Worm (Caenorhabditis elegans): ENCODE data around the gene W05B10.4.

Gene W05B10.4

DNA sequence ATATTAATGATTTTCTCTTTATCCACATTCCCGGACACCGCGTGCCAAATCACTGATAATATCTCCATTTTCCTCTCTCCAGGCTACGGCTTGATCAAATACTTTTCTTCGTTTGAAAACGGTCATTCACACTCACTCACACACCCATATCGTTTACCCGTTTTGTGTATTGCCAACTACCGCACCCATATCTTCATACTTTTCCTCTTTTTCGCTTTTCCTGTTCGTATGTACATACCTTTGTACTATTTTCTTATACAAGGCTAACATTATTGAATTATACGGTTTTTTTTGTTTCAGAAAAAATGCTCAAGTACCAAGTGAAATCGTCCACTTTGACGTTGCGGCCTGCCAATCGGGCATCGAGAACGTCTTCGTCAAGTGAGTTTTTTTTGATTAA, at the start of gene W05B10.4:
Gene W05B10.4, plus strand, starts transcription at position 301 of the 400 bp plus-strand sequence.
- no peak for TF ChIP-seq unc-62 (GFP tag; optimal IDR thresholded peaks at IDR 0.05)

ce11 chrV:12624371-12624770, 43.7 kb upstream of the W05B10.4 start, which contains the start of gene F56H9.9:
TSS of gene F56H9.9 (minus strand) at chrV:12624471.
- no peak for TF ChIP-seq unc-62 (GFP tag; optimal IDR thresholded peaks at IDR 0.05)

DNA sequence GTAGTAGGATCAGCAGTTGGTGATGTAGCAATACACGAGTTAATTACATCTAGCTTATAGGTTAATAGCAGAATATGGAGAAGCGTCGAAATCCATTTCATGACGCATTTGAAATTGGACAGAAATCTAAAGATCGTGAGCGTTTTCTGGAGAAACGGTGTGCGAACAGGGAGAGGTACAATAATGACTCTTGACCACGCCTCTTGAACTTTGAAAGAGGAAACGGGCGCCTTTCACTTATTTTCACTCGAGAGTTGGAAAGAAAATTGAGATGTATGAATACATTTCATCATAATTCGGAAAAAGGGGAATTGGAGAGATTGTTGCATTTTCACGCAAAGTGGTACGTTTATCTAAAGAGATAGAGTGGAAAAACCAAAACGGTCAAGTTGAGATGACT, 38.3 kb upstream of the W05B10.4 start, which contains the start of gene F56H9.6:
Gene F56H9.6, minus strand, starts transcription at position 101 of the 400 bp plus-strand sequence.
- TF ChIP-seq unc-62 (GFP tag; optimal IDR thresholded peaks at IDR 0.05): no peak

- no peak for TF ChIP-seq unc-62 (GFP tag; optimal IDR thresholded peaks at IDR 0.05)
Observed at ce11 chrV:12632048-12632447, 36.0 kb upstream of the W05B10.4 start, which contains the start of gene srx-113. TSS of gene srx-113 (minus strand) at chrV:12632148.

DNA sequence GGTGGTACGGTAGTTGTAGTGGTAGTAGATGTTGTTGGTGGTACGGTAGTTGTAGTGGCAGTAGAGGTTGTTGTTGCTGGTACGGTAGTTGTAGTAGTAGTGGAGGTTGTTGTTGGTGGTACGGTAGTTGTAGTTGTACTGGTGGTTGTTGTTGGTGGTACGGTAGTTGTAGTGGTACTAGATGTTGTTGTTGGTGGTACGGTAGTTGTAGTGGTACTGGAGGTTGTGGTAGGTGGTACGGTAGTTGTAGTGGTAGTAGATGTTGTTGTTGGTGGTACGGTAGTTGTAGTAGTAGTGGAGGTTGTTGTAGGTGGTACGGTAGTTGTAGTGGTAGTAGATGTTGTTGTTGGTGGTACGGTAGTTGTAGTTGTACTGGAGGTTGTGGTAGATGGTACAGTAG, 35.0 kb upstream of the W05B10.4 start:
- TF ChIP-seq unc-62 (GFP tag; optimal IDR thresholded peaks at IDR 0.05): no peak

- no peak for TF ChIP-seq unc-62 (GFP tag; optimal IDR thresholded peaks at IDR 0.05)
Observed at ce11 chrV:12634050-12634449, 34.0 kb upstream of the W05B10.4 start.

- no peak for TF ChIP-seq unc-62 (GFP tag; optimal IDR thresholded peaks at IDR 0.05)
Observed at ce11 chrV:12634746-12635145, 33.3 kb upstream of the W05B10.4 start.

DNA sequence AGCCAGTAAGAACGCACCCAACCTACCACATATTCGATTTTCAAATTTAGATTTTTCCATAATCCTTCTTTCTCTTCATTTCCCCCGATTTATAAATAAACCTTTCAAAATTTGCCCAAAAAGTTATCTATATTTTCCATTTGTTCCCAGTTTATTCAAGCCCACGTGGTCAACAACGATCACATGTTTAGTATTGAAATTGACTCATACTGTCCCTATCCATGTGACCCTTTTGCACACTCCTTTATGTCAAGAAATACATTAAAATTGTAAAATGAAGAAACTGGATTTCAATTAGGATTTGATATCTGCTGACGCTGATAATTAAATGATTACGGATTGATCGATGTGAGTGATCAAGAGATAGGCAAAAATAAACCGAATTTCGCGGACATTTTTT, 32.8 kb upstream of the W05B10.4 start:
- TF ChIP-seq unc-62 (GFP tag; optimal IDR thresholded peaks at IDR 0.05): no peak

ce11 chrV:12636248-12636647, 31.8 kb upstream of the W05B10.4 start:
- no peak for TF ChIP-seq unc-62 (GFP tag; optimal IDR thresholded peaks at IDR 0.05)

ce11 chrV:12637238-12637690, 30.8 kb upstream of the W05B10.4 start, which contains the start of gene F56H9.2:
TSS of gene F56H9.2 (plus strand) at chrV:12637663.
- no peak for TF ChIP-seq unc-62 (GFP tag; optimal IDR thresholded peaks at IDR 0.05)

- no peak for TF ChIP-seq unc-62 (GFP tag; optimal IDR thresholded peaks at IDR 0.05)
Observed at ce11 chrV:12637764-12638502, 30.1 kb upstream of the W05B10.4 start.

DNA sequence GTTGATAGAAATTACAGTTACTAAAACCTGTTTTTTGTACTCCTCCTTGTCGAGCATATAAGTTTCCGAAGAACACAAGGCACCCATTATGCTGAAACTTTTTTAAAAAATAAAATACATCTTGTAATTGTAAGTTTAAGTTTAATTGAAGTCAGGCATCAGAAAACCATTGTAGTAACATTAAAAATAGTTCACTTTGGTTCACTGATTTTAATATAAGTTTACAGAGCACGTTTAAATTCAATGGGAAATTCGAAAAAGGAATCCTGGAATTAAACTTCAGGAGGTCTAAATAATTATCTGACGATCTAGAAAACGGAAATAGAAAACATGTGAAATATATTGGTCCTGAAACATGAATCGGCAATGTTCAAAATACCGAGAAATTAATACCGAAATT, 27.6 kb upstream of the W05B10.4 start, which contains the start of gene gpa-8:
Gene gpa-8, minus strand, starts transcription at position 101 of the 400 bp plus-strand sequence.
- no peak for TF ChIP-seq unc-62 (GFP tag; optimal IDR thresholded peaks at IDR 0.05)

DNA sequence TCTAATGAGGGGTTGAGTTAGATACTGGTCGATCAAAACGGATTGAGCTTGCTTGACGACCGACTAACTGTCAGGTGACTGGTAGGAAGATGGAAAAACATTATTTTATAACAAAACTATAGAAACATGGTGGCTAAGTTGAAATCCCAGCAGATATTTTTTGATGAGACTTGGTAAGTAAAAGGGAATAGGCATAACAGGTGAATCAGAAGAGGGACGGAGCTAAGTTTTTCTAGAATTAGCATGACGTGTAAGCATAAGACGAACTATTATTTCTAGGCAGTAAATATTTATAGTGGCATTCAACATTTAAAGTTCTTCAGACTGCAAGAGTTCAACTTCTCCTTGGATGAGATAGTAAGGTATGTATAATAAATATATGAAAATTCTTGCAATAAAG, 23.5 kb upstream of the W05B10.4 start, which contains the start of gene F56H9.8:
Gene F56H9.8, plus strand, starts transcription at position 301 of the 400 bp plus-strand sequence.
- TF ChIP-seq unc-62 (GFP tag; optimal IDR thresholded peaks at IDR 0.05): no peak

ce11 chrV:12649213-12649612, 18.8 kb upstream of the W05B10.4 start, which contains the start of gene gpa-9:
TSS of gene gpa-9 (minus strand) at chrV:12649313.
- TF ChIP-seq unc-62 (GFP tag; optimal IDR thresholded peaks at IDR 0.05): no peak

DNA sequence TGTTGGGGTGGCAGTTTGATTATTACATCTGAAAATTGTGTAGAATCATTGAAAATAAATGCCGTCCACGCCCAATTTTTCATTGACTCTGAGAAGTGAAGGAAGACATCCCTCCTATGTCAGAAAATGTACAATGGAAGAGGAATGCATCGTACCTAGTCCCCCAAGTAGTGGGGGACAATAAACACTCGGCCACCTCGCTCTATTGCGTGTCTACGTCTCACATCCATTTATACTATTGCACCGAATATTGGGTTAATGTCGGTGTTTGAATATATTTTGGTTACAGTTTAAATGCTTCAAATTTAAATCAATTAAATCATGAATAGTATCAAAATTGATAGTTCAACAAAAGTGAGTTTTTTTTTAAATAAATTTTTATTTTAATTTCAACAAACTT, 18.4 kb upstream of the W05B10.4 start, which contains the start of gene lin-25:
Gene lin-25, plus strand, starts transcription at position 290 of the 400 bp plus-strand sequence.
- no peak for TF ChIP-seq unc-62 (GFP tag; optimal IDR thresholded peaks at IDR 0.05)

DNA sequence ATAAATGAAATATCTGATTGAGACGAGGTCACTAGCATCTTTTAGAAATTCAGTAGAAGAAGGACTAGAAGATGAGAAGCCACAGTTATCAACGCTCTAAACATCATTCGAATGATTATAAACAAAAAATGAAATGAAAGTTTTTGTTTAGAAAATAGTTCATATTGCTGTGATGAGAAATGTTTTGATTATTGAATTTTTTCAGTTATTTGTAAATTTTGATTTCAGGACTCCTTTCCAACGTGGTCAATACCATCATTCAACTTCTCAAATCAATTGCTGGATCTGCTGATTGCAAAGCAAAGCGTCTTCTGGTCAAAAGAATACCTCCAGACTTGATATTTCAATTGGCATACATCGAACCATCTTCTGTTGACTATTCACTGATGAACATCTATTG, 9.9 kb upstream of the W05B10.4 start, which contains the start of gene W05B10.6:
Gene W05B10.6, minus strand, starts transcription at position 101 of the 400 bp plus-strand sequence.
- no peak for TF ChIP-seq unc-62 (GFP tag; optimal IDR thresholded peaks at IDR 0.05)

DNA sequence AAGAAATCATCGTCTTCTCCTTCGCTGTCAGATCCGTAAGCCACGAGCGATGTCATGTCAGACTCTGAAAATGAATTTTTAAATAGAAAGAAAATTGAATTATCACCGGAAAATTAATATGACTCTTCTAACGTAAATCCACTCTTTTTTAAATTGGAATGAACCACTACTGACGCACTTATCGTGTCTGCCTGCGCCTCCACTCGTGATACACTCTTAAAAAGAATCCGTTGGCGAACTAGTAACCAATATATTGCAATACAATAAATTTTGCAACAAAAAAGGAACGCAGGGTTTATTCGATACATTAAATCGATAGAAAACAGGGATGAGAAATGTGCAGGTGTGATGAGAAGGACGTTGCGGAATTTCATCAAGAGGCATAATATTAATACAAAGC, 8.6 kb upstream of the W05B10.4 start, which contains the start of gene ccch-3:
Gene ccch-3, minus strand, starts transcription at position 262 of the 400 bp plus-strand sequence.
- TF ChIP-seq unc-62 (GFP tag; optimal IDR thresholded peaks at IDR 0.05): no peak
